Fruit fly (Drosophila melanogaster) whole organism, prepupa: ENCODE results near the gene St2.
A peak's percentile ranks its signal among the peaks of the same experiment; 100 is the strongest.

ENCODE experiments used
- Blimp-1 ChIP-seq: fragments of 200-800 bp; sonication (Bioruptor generic); optimal IDR thresholded peaks from 3 replicates; lab custom pipeline; 2017; ENCODE audit warnings: missing biosample characterization, missing genetic modification characterization, mild to moderate bottlenecking, moderate library complexity, missing genetic modification reagents
- CG10669 ChIP-seq: fragments of 200-800 bp; sonication (Bioruptor generic); optimal IDR thresholded peaks from 3 replicates; lab custom pipeline; 2018; ENCODE audit warnings: missing biosample characterization, mild to moderate bottlenecking, missing genetic modification characterization, moderate library complexity
- CG11294 ChIP-seq: fragments of 200-800 bp; sonication (Bioruptor generic); IDR thresholded peaks from 2 replicates; pipeline ENCODE4 v1.3.6; 2022; ENCODE audit warnings: missing biosample characterization, missing genetic modification characterization
- CG11762 ChIP-seq: fragments of 200-800 bp; sonication (Bioruptor generic); optimal IDR thresholded peaks from 3 replicates; lab custom pipeline; 2016; ENCODE audit warnings: missing biosample characterization, missing genetic modification characterization; ENCODE audit not compliant: insufficient read depth
- CG11902 ChIP-seq: fragments of 200-800 bp; sonication (Bioruptor generic); optimal IDR thresholded peaks from 3 replicates; lab custom pipeline; 2016; ENCODE audit warnings: missing biosample characterization, missing genetic modification characterization
- CG16779 ChIP-seq: fragments of 200-800 bp; sonication (Bioruptor generic); optimal IDR thresholded peaks from 3 replicates; lab custom pipeline; 2017; ENCODE audit warnings: missing biosample characterization, mild to moderate bottlenecking, missing genetic modification characterization
- CG3032 ChIP-seq: fragments of 200-800 bp; optimal IDR thresholded peaks from 2 replicates; lab custom pipeline; 2019; ENCODE audit warnings: missing biosample characterization, mild to moderate bottlenecking, missing genetic modification characterization, moderate library complexity
- CG31627 ChIP-seq: fragments of 200-800 bp; sonication (Bioruptor generic); optimal IDR thresholded peaks from 3 replicates; lab custom pipeline; 2016; ENCODE audit warnings: missing biosample characterization, missing genetic modification characterization
- CG32006 ChIP-seq: fragments of 200-800 bp; sonication (Bioruptor generic); optimal IDR thresholded peaks from 3 replicates; lab custom pipeline; 2017; ENCODE audit warnings: missing biosample characterization, mild to moderate bottlenecking, missing genetic modification characterization
- CG6163 ChIP-seq: fragments of 200-800 bp; sonication (Bioruptor generic); IDR thresholded peaks from 3 replicates; pipeline ENCODE4 v1.3.6; 2022; ENCODE audit warnings: missing biosample characterization, missing genetic modification characterization
- CG6276 ChIP-seq: fragments of 200-800 bp; sonication (Bioruptor generic); optimal IDR thresholded peaks from 2 replicates; lab custom pipeline; 2017; ENCODE audit warnings: missing biosample characterization, mild to moderate bottlenecking, missing genetic modification characterization
- CG6808 ChIP-seq: fragments of 200-800 bp; sonication (Bioruptor generic); optimal IDR thresholded peaks from 3 replicates; lab custom pipeline; 2017; ENCODE audit warnings: missing biosample characterization, missing genetic modification characterization, mild to moderate bottlenecking, moderate library complexity, missing genetic modification reagents
- CG8119 ChIP-seq: fragments of 200-800 bp; sonication (Bioruptor generic); IDR thresholded peaks from 3 replicates; pipeline ENCODE4 v1.3.6; 2022; ENCODE audit warnings: missing biosample characterization, missing genetic modification characterization
- CG8319 ChIP-seq: fragments of 200-800 bp; sonication (Bioruptor generic); optimal IDR thresholded peaks from 3 replicates; lab custom pipeline; 2016; ENCODE audit warnings: missing biosample characterization, missing genetic modification characterization
- CG9139 ChIP-seq: fragments of 200-800 bp; sonication (Bioruptor generic); optimal IDR thresholded peaks from 3 replicates; lab custom pipeline; 2017; ENCODE audit warnings: missing biosample characterization, mild to moderate bottlenecking, missing genetic modification characterization
- Eip78C ChIP-seq: fragments of 200-800 bp; sonication (Bioruptor generic); peaks from one replicate; lab custom pipeline; 2016; ENCODE audit warnings: missing biosample characterization, missing genetic modification characterization
- Eip93F ChIP-seq: fragments of 200-800 bp; sonication (Bioruptor generic); optimal IDR thresholded peaks from 2 replicates; lab custom pipeline; 2016; ENCODE audit warnings: missing biosample characterization, mild to moderate bottlenecking, missing genetic modification characterization
- Ets21C ChIP-seq: fragments of 200-800 bp; sonication (Bioruptor generic); optimal IDR thresholded peaks from 3 replicates; lab custom pipeline; 2016; ENCODE audit warnings: missing biosample characterization, missing genetic modification characterization
- Hr39 ChIP-seq: fragments of 200-800 bp; sonication (Bioruptor generic); optimal IDR thresholded peaks from 2 replicates; lab custom pipeline; 2016; ENCODE audit warnings: missing biosample characterization, missing genetic modification characterization
- Hr4 ChIP-seq: fragments of 200-800 bp; sonication (Bioruptor generic); optimal IDR thresholded peaks from 3 replicates; lab custom pipeline; 2016; ENCODE audit warnings: missing biosample characterization, missing genetic modification characterization
- Lpt ChIP-seq: fragments of 200-800 bp; sonication (Bioruptor generic); optimal IDR thresholded peaks from 3 replicates; lab custom pipeline; 2016; ENCODE audit warnings: missing biosample characterization, missing genetic modification characterization
- Met ChIP-seq: fragments of 200-800 bp; sonication (Bioruptor generic); optimal IDR thresholded peaks from 3 replicates; lab custom pipeline; 2016; ENCODE audit warnings: missing biosample characterization, missing genetic modification characterization
- Sox14 ChIP-seq: fragments of 200-800 bp; sonication (Bioruptor generic); optimal IDR thresholded peaks from 3 replicates; lab custom pipeline; 2016; ENCODE audit warnings: missing biosample characterization, missing genetic modification characterization
- Sox15 ChIP-seq: fragments of 200-800 bp; sonication (Bioruptor generic); optimal IDR thresholded peaks from 3 replicates; lab custom pipeline; 2016; ENCODE audit warnings: missing biosample characterization, missing genetic modification characterization
- achi ChIP-seq: fragments of 200-800 bp; sonication (Bioruptor generic); optimal IDR thresholded peaks from 3 replicates; lab custom pipeline; 2016; ENCODE audit warnings: missing biosample characterization, missing genetic modification characterization
- acj6 ChIP-seq: fragments of 200-800 bp; sonication (Bioruptor generic); optimal IDR thresholded peaks from 3 replicates; lab custom pipeline; 2016; ENCODE audit warnings: missing biosample characterization, missing genetic modification characterization
- cyc ChIP-seq: fragments of 200-800 bp; sonication (Bioruptor generic); optimal IDR thresholded peaks from 3 replicates; lab custom pipeline; 2016; ENCODE audit warnings: missing biosample characterization, missing genetic modification characterization
- dac ChIP-seq: fragments of 200-800 bp; sonication (Bioruptor generic); optimal IDR thresholded peaks from 2 replicates; lab custom pipeline; 2017; ENCODE audit warnings: missing biosample characterization, mild to moderate bottlenecking, missing genetic modification characterization
- dsx ChIP-seq: fragments of 200-800 bp; optimal IDR thresholded peaks from 3 replicates; lab custom pipeline; 2019; ENCODE audit warnings: missing biosample characterization, mild to moderate bottlenecking, missing genetic modification characterization, moderate library complexity; ENCODE audit not compliant: poor library complexity, severe bottlenecking
- esn ChIP-seq: fragments of 200-800 bp; sonication (Bioruptor generic); optimal IDR thresholded peaks from 2 replicates; lab custom pipeline; 2016; ENCODE audit warnings: missing biosample characterization, mild to moderate bottlenecking, missing genetic modification characterization, moderate library complexity
- fkh ChIP-seq: fragments of 200-800 bp; sonication (Bioruptor generic); optimal IDR thresholded peaks from 3 replicates; lab custom pipeline; 2017; ENCODE audit warnings: missing biosample characterization, mild to moderate bottlenecking, missing genetic modification characterization, moderate library complexity
- lz ChIP-seq: fragments of 200-800 bp; sonication (Bioruptor generic); optimal IDR thresholded peaks from 3 replicates; lab custom pipeline; 2016; ENCODE audit warnings: missing biosample characterization, missing genetic modification characterization
- net ChIP-seq: fragments of 200-800 bp; sonication (Bioruptor generic); optimal IDR thresholded peaks from 3 replicates; lab custom pipeline; 2016; ENCODE audit warnings: missing biosample characterization, missing genetic modification characterization
- pdm3 ChIP-seq: fragments of 200-800 bp; sonication (Bioruptor generic); optimal IDR thresholded peaks from 3 replicates; lab custom pipeline; 2016; ENCODE audit warnings: missing biosample characterization, missing genetic modification characterization
- salr ChIP-seq, 2 experiments: fragments of 200-800 bp; sonication (Bioruptor generic); optimal IDR thresholded peaks; 3 replicates each; lab custom pipeline; 2016 to 2018; ENCODE audit warnings: missing biosample characterization in 2 of 2, missing genetic modification characterization in 2 of 2, mild to moderate bottlenecking in 1 of 2
- spab ChIP-seq: fragments of 200-800 bp; sonication (Bioruptor generic); optimal IDR thresholded peaks from 2 replicates; lab custom pipeline; 2017; ENCODE audit warnings: missing biosample characterization, mild to moderate bottlenecking, missing genetic modification characterization, missing genetic modification reagents
- ss ChIP-seq, 2 experiments: fragments of 200-800 bp; sonication (Bioruptor generic); optimal IDR thresholded peaks; 2 replicates in 1 of 2; 3 replicates in 1 of 2; lab custom pipeline; 2017 to 2018; ENCODE audit warnings: mild to moderate bottlenecking in 2 of 2, missing biosample characterization in 2 of 2, missing genetic modification characterization in 2 of 2, moderate library complexity in 1 of 2
- svp ChIP-seq: fragments of 200-800 bp; sonication (Bioruptor generic); peaks from one replicate; lab custom pipeline; 2016; ENCODE audit warnings: missing biosample characterization, missing genetic modification characterization
- topi ChIP-seq: fragments of 200-800 bp; sonication (Bioruptor generic); optimal IDR thresholded peaks from 3 replicates; lab custom pipeline; 2016; ENCODE audit warnings: missing biosample characterization, missing genetic modification characterization
- vri ChIP-seq: fragments of 200-800 bp; sonication (Bioruptor generic); optimal IDR thresholded peaks from 3 replicates; lab custom pipeline; 2016; ENCODE audit warnings: missing biosample characterization, mild to moderate bottlenecking, missing genetic modification characterization

The St2 gene

DNA sequence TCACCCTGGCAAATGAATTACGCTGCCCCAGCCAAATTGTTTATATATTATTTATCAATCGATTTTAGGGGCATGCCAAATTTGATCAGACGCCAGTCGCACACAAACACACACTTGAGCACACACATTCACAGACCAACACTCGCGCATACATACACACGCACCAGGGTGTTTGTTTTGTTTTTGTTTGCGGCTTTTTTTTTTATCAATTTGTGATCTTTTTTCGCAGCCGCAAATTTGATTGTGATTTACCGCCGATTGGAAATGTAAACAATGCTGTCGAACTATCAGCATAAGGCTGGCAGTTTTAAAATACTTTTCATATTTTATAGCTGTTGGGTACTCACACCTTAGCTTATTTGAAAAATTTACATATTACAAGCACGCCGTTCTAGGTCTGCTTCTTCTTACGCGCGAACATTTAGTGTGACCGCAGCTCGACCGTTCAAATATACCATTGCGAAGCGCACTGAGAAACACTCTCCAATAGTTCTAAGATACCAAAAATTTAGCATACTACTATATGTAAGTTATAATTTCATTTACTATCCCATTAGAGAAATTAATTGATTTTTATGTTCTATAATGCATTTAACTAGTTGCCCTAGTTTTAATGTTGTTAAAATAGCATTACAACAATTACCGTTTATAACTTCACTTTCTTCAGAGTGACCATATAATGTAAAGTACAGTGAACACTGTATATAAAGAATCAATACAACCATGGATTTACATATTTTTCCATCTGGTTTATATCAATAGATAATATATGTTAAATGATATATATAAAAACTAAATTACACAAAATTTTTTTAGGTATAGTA is 14.2 kb upstream of the St2 start, which contains the start of gene pum (continued):
- peak; percentile 45 for TF ChIP-seq CG9139 (GFP tag; lab: Kevin White, UChicago)
- no peak for TF ChIP-seq Ets21C
- TF ChIP-seq CG3032 (tag; lab: Kevin White, UChicago), result peak; percentile 47
- TF ChIP-seq CG16779 (tag; lab: Kevin White, UChicago), result peak; percentile 72
- TF ChIP-seq CG32006 (GFP tag; lab: Kevin White, UChicago), result peak; percentile 25
- no peak for TF ChIP-seq CG8319 (GFP tag; lab: Kevin White, UChicago)
- TF ChIP-seq CG6808 (GFP tag; lab: Kevin White, UChicago), result peak; percentile 83
- TF ChIP-seq Hr39, result no peak
- TF ChIP-seq Eip93F (GFP tag; lab: Kevin White, UChicago), result no peak
- TF ChIP-seq Sox15 (GFP tag; lab: Kevin White, UChicago), result no peak
- no peak for TF ChIP-seq Hr4 (GFP tag; lab: Kevin White, UChicago)
- TF ChIP-seq Eip78C, result peak; percentile 62
- peak; percentile 46 for TF ChIP-seq CG6276 (GFP tag; lab: Kevin White, UChicago)
- no peak for TF ChIP-seq pdm3 (GFP tag; lab: Kevin White, UChicago)
- no peak for TF ChIP-seq CG11762 (GFP tag; lab: Kevin White, UChicago)
- TF ChIP-seq dac (GFP tag; lab: Kevin White, UChicago), result no peak
- TF ChIP-seq CG8119 (GFP tag; lab: Robert Waterston, UW), result peak; percentile 70
- TF ChIP-seq CG11294 (GFP tag; lab: Robert Waterston, UW), result no peak
- TF ChIP-seq salr (GFP tag; optimal IDR thresholded peaks at IDR 0.05; lab: Kevin White, UChicago), result peak in 1 of 2 experiments; percentile 10
- no peak for TF ChIP-seq topi (GFP tag; lab: Kevin White, UChicago)
- TF ChIP-seq Lpt (GFP tag; lab: Kevin White, UChicago), result no peak
- TF ChIP-seq, all 60 proteins: peak for 25

DNA sequence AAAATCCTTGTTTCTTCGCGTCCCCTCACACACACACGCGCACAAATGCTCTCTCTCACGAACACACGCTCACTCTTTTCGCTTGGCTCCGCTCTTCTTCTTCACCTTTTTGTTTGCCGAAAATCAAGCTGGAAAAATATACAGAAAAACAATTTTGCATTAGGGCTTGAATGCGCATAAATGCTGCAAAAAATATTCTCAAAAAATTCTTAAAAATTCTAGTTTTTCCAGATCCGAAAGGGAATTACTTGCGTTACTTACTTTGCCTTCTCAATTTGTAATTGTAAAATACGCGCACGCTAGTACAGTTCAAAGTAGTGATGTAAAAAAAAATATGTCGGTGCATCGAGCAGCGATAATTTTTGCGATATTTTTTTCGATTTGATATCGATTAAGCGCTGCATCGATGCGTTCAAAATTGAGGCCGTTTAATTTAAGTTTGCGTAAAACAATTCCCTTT is 11.7 kb upstream of the St2 start:
- no peak for TF ChIP-seq CG6163 (GFP tag; lab: Robert Waterston, UW)
- peak; percentile 34 for TF ChIP-seq Sox14 (GFP tag; lab: Kevin White, UChicago)
- no peak for TF ChIP-seq pdm3 (GFP tag; lab: Kevin White, UChicago)
- no peak for TF ChIP-seq CG11762 (GFP tag; lab: Kevin White, UChicago)
- no peak for TF ChIP-seq CG6276 (GFP tag; lab: Kevin White, UChicago)
- no peak for TF ChIP-seq Ets21C
- no peak for TF ChIP-seq CG11902
- no peak for TF ChIP-seq Met (GFP tag; lab: Kevin White, UChicago)
- TF ChIP-seq Eip78C, result peak; percentile 70
- no peak for TF ChIP-seq svp
- TF ChIP-seq spab (GFP tag; lab: Kevin White, UChicago), result no peak
- TF ChIP-seq Lpt (GFP tag; lab: Kevin White, UChicago), result no peak
- TF ChIP-seq net (GFP tag; lab: Kevin White, UChicago), result no peak
- TF ChIP-seq achi, result no peak
- TF ChIP-seq esn (GFP tag; lab: Kevin White, UChicago), result peak; percentile 32
- TF ChIP-seq dsx (GFP tag; lab: Kevin White, UChicago), result peak; percentile 27
- no peak for TF ChIP-seq Sox15 (GFP tag; lab: Kevin White, UChicago)
- no peak for TF ChIP-seq Blimp-1
- TF ChIP-seq CG8119 (GFP tag; lab: Robert Waterston, UW), result no peak
- no peak for TF ChIP-seq vri (GFP tag; lab: Kevin White, UChicago)
- no peak for TF ChIP-seq CG6808 (GFP tag; lab: Kevin White, UChicago)
- no peak for TF ChIP-seq CG10669
- TF ChIP-seq dac (GFP tag; lab: Kevin White, UChicago), result no peak
- no peak for TF ChIP-seq lz (GFP tag; lab: Kevin White, UChicago)
- TF ChIP-seq fkh (GFP tag; lab: Kevin White, UChicago), result peak; percentile 45
- TF ChIP-seq CG3032 (tag; lab: Kevin White, UChicago), result peak; percentile 17
- no peak for TF ChIP-seq cyc (GFP tag; lab: Kevin White, UChicago)
- no peak for TF ChIP-seq salr (GFP tag; optimal IDR thresholded peaks at IDR 0.05; lab: Kevin White, UChicago)
- TF ChIP-seq ss (GFP tag; optimal IDR thresholded peaks at IDR 0.05; lab: Kevin White, UChicago), result peak; percentile 40 to 44
- TF ChIP-seq Hr39, result no peak
- no peak for TF ChIP-seq acj6 (GFP tag; lab: Kevin White, UChicago)
- no peak for TF ChIP-seq CG16779 (tag; lab: Kevin White, UChicago)
- TF ChIP-seq CG31627 (GFP tag; lab: Kevin White, UChicago), result no peak
